Worm (Caenorhabditis elegans) whole organism, young adult: Measurements from ENCODE around the gene sru-1.

Experiments used
- B0019.2 ChIP-seq: fragments of 200-800 bp; sonication (Bioruptor generic); conservative IDR thresholded peaks from 2 replicates; pipeline ENCODE4 v1.3.6; 2022; ENCODE audit warnings: missing genetic modification reagents, missing genetic modification characterization, missing compliant biosample characterization
- B0261.1 ChIP-seq: sonication (generic microtip); optimal IDR thresholded peaks from 2 replicates; lab custom pipeline; 2016; ENCODE audit warnings: mild to moderate bottlenecking, missing genetic modification characterization, moderate library complexity, missing compliant biosample characterization
- B0336.3 ChIP-seq: fragments of 200-800 bp; sonication (Bioruptor generic); IDR thresholded peaks from 2 replicates; pipeline ENCODE4 v1.3.6; 2022; ENCODE audit warnings: missing genetic modification characterization, missing compliant biosample characterization
- C06A6.2 ChIP-seq: fragments of 200-800 bp; sonication (Bioruptor generic); conservative IDR thresholded peaks from 2 replicates; pipeline ENCODE4 v1.3.6; 2022; ENCODE audit warnings: missing genetic modification characterization, missing compliant biosample characterization
- D2030.7 ChIP-seq: fragments of 200-800 bp; sonication (Bioruptor generic); IDR thresholded peaks from 2 replicates; pipeline ENCODE4 v1.3.6; 2022; ENCODE audit warnings: missing genetic modification reagents, missing genetic modification characterization, missing compliant biosample characterization
- F33H1.4 ChIP-seq: fragments of 200-800 bp; sonication (Bioruptor generic); IDR thresholded peaks from 2 replicates; pipeline ENCODE4 v1.3.6; 2022; ENCODE audit warnings: missing genetic modification reagents, missing genetic modification characterization, missing compliant biosample characterization
- F49E8.2 ChIP-seq: sonication (generic microtip); optimal IDR thresholded peaks from 3 replicates; lab custom pipeline; 2017; ENCODE audit warnings: missing genetic modification characterization, mild to moderate bottlenecking, missing compliant biosample characterization, antibody characterized with exemption, moderate library complexity; ENCODE audit not compliant: insufficient read depth
- T26A5.8 ChIP-seq: sonication (generic microtip); optimal IDR thresholded peaks from 2 replicates; lab custom pipeline; 2016; ENCODE audit warnings: missing genetic modification characterization, missing compliant biosample characterization
- Y56A3A.18 ChIP-seq: fragments of 200-800 bp; sonication (Bioruptor generic); IDR thresholded peaks from 2 replicates; pipeline ENCODE4 v1.3.6; 2022; ENCODE audit warnings: missing genetic modification reagents, missing genetic modification characterization, missing compliant biosample characterization
- Y95B8A.8 ChIP-seq: fragments of 200-800 bp; sonication (Bioruptor generic); IDR thresholded peaks from 2 replicates; pipeline ENCODE4 v1.3.6; 2022; ENCODE audit warnings: missing genetic modification reagents, missing genetic modification characterization, missing compliant biosample characterization
- ama-1 ChIP-seq, 3 experiments: fragments of 150-350 bp in 1 of 3; sonication (generic microtip) in 2 of 3; optimal IDR thresholded peaks; 2 replicates each; lab custom pipeline; 2014 to 2018; ENCODE audit warnings: missing biosample characterization in 2 of 3, missing genetic modification characterization in 2 of 3, missing genetic modification reagents in 2 of 3
- attf-5 ChIP-seq: fragments of 200-800 bp; sonication (Bioruptor generic); optimal IDR thresholded peaks from 2 replicates; lab custom pipeline; 2018; ENCODE audit warnings: mild to moderate bottlenecking, missing genetic modification characterization, missing compliant biosample characterization
- attf-6 ChIP-seq: fragments of 200-800 bp; sonication (Bioruptor generic); IDR thresholded peaks from 2 replicates; pipeline ENCODE4 v1.3.6; 2022; ENCODE audit warnings: missing genetic modification reagents, missing genetic modification characterization, missing compliant biosample characterization
- cebp-1 ChIP-seq, 2 experiments: fragments of 200-800 bp in 1 of 2; sonication (Bioruptor generic) in 1 of 2; sonication (generic microtip) in 1 of 2; IDR thresholded peaks in 1 of 2; optimal IDR thresholded peaks in 1 of 2; 2 replicates each; pipeline versions ENCODE4 v1.3.6 to Lab custom; 2017 to 2022; ENCODE audit warnings: missing compliant biosample characterization in 2 of 2, missing genetic modification characterization in 2 of 2, mild to moderate bottlenecking in 1 of 2, missing genetic modification reagents in 1 of 2, moderate library complexity in 1 of 2
- ceh-100 ChIP-seq: fragments of 200-800 bp; sonication (Bioruptor generic); IDR thresholded peaks from 2 replicates; pipeline ENCODE4 v1.3.6; 2022; ENCODE audit warnings: missing genetic modification reagents, missing genetic modification characterization, missing compliant biosample characterization
- ceh-27 ChIP-seq: fragments of 200-800 bp; sonication (Bioruptor generic); optimal IDR thresholded peaks from 2 replicates; lab custom pipeline; 2018; ENCODE audit warnings: mild to moderate bottlenecking, missing genetic modification characterization, moderate library complexity, missing compliant biosample characterization
- ceh-91 ChIP-seq: fragments of 200-800 bp; sonication (Bioruptor generic); IDR thresholded peaks from 2 replicates; pipeline ENCODE4 v1.3.6; 2022; ENCODE audit warnings: missing genetic modification reagents, missing genetic modification characterization, missing compliant biosample characterization
- die-1 ChIP-seq: sonication (generic microtip); optimal IDR thresholded peaks from 2 replicates; lab custom pipeline; 2016; ENCODE audit warnings: missing genotype, mild to moderate bottlenecking, missing genetic modification characterization, missing compliant biosample characterization
- dox-1 ChIP-seq: fragments of 200-800 bp; sonication (Bioruptor generic); IDR thresholded peaks from 2 replicates; pipeline ENCODE4 v1.3.6; 2022; ENCODE audit warnings: missing genetic modification reagents, missing genetic modification characterization, missing compliant biosample characterization
- dpff-1 ChIP-seq: sonication (generic microtip); optimal IDR thresholded peaks from 2 replicates; lab custom pipeline; 2017; ENCODE audit warnings: mild to moderate bottlenecking, missing genetic modification characterization, missing compliant biosample characterization
- dpl-1 ChIP-seq: fragments of 150-350 bp; optimal IDR thresholded peaks from 2 replicates; lab custom pipeline; 2014; ENCODE audit warnings: missing biosample characterization, missing genetic modification reagents, missing genetic modification characterization
- efl-1 ChIP-seq: fragments of 150-350 bp; optimal IDR thresholded peaks from 2 replicates; lab custom pipeline; 2014; ENCODE audit warnings: missing biosample characterization, missing genetic modification reagents, missing genetic modification characterization
- ekl-4 ChIP-seq: fragments of 200-800 bp; sonication (Bioruptor generic); IDR thresholded peaks from 2 replicates; pipeline ENCODE4 v1.3.6; 2022; ENCODE audit warnings: missing genetic modification reagents, missing genetic modification characterization, missing compliant biosample characterization
- hmg-1.2 ChIP-seq: fragments of 200-800 bp; sonication (Bioruptor generic); IDR thresholded peaks from 2 replicates; pipeline ENCODE4 v1.3.6; 2022; ENCODE audit warnings: missing genetic modification reagents, missing genetic modification characterization, missing compliant biosample characterization
- hrde-1 ChIP-seq: sonication (generic microtip); optimal IDR thresholded peaks from 2 replicates; lab custom pipeline; 2016; ENCODE audit warnings: missing genetic modification characterization, mild to moderate bottlenecking, missing compliant biosample characterization, moderate library complexity, missing genotype, missing genetic modification reagents, borderline replicate concordance
- hsf-1 ChIP-seq: fragments of 200-800 bp; sonication (Bioruptor generic); IDR thresholded peaks from 2 replicates; pipeline ENCODE4 v1.3.6; 2022; ENCODE audit warnings: missing genetic modification reagents, missing genetic modification characterization, missing compliant biosample characterization
- lin-26 ChIP-seq: fragments of 200-800 bp; sonication (Bioruptor generic); IDR thresholded peaks from 2 replicates; pipeline ENCODE4 v1.3.6; 2022; ENCODE audit warnings: missing genetic modification reagents, missing genetic modification characterization, missing compliant biosample characterization
- lin-35 ChIP-seq, 3 experiments: fragments of 150-350 bp in 2 of 3; sonication (generic microtip) in 1 of 3; optimal IDR thresholded peaks; 2 replicates each; lab custom pipeline; 2014 to 2018; ENCODE audit warnings: missing biosample characterization in 3 of 3, missing genetic modification characterization in 3 of 3, missing genetic modification reagents in 3 of 3
- lin-54 ChIP-seq: fragments of 200-800 bp; sonication (Bioruptor generic); optimal IDR thresholded peaks from 2 replicates; lab custom pipeline; 2018; ENCODE audit warnings: mild to moderate bottlenecking, missing genetic modification characterization, missing compliant biosample characterization
- lsl-1 ChIP-seq: fragments of 200-800 bp; sonication (Bioruptor generic); optimal IDR thresholded peaks from 2 replicates; lab custom pipeline; 2018; ENCODE audit warnings: mild to moderate bottlenecking, missing genetic modification characterization, moderate library complexity, missing compliant biosample characterization
- madf-3 ChIP-seq: fragments of 200-800 bp; sonication (Bioruptor generic); IDR thresholded peaks from 2 replicates; pipeline ENCODE4 v1.3.6; 2022; ENCODE audit warnings: missing genetic modification reagents, missing genetic modification characterization, missing compliant biosample characterization
- madf-8 ChIP-seq: fragments of 200-800 bp; sonication (Bioruptor generic); conservative IDR thresholded peaks from 2 replicates; pipeline ENCODE4 v1.3.6; 2022; ENCODE audit warnings: missing genetic modification reagents, missing genetic modification characterization, missing compliant biosample characterization
- mcd-1 ChIP-seq: fragments of 200-800 bp; sonication (Bioruptor generic); IDR thresholded peaks from 2 replicates; pipeline ENCODE4 v1.3.6; 2022; ENCODE audit warnings: missing genetic modification reagents, missing genetic modification characterization, missing compliant biosample characterization
- nfya-1 ChIP-seq: sonication (generic microtip); optimal IDR thresholded peaks from 2 replicates; lab custom pipeline; 2017; ENCODE audit warnings: antibody characterized with exemption, missing compliant biosample characterization, missing genetic modification characterization, borderline replicate concordance; ENCODE audit not compliant: insufficient read depth
- nfyb-1 ChIP-seq: fragments of 200-800 bp; sonication (Bioruptor generic); IDR thresholded peaks from 2 replicates; pipeline ENCODE4 v1.3.6; 2022; ENCODE audit warnings: missing genetic modification reagents, missing genetic modification characterization, missing compliant biosample characterization
- nhr-80 ChIP-seq: sonication (generic microtip); optimal IDR thresholded peaks from 2 replicates; lab custom pipeline; 2016; ENCODE audit warnings: missing genetic modification characterization, missing compliant biosample characterization
- pbrm-1 ChIP-seq: fragments of 200-800 bp; sonication (Bioruptor generic); IDR thresholded peaks from 2 replicates; pipeline ENCODE4 v1.3.6; 2022; ENCODE audit warnings: missing genetic modification reagents, missing genetic modification characterization, missing compliant biosample characterization
- rcor-1 ChIP-seq: fragments of 200-800 bp; sonication (Bioruptor generic); IDR thresholded peaks from 2 replicates; pipeline ENCODE4 v1.3.6; 2022; ENCODE audit warnings: missing genetic modification reagents, missing genetic modification characterization, missing compliant biosample characterization
- snpc-1.3 ChIP-seq: sonication (generic microtip); optimal IDR thresholded peaks from 2 replicates; lab custom pipeline; 2017; ENCODE audit warnings: missing genetic modification characterization, mild to moderate bottlenecking, missing compliant biosample characterization, antibody characterized with exemption, moderate library complexity, missing genotype, missing genetic modification reagents; ENCODE audit not compliant: insufficient read depth
- snpc-4 ChIP-seq, 5 experiments: fragments of 150-350 bp in 1 of 5; sonication (generic microtip) in 4 of 5; optimal IDR thresholded peaks; 2 replicates each; lab custom pipeline; 2014 to 2018; ENCODE audit warnings: missing genetic modification characterization in 5 of 5, missing biosample characterization in 3 of 5, antibody characterized with exemption in 2 of 5, mild to moderate bottlenecking in 2 of 5, missing compliant biosample characterization in 2 of 5, missing genotype in 2 of 5, moderate library complexity in 2 of 5, missing genetic modification reagents in 1 of 5
- somi-1 ChIP-seq: fragments of 200-800 bp; sonication (Bioruptor generic); optimal IDR thresholded peaks from 2 replicates; lab custom pipeline; 2018; ENCODE audit warnings: mild to moderate bottlenecking, missing genetic modification characterization, missing compliant biosample characterization
- tbp1 ChIP-seq: fragments of 200-800 bp; sonication (Bioruptor generic); optimal IDR thresholded peaks from 2 replicates; lab custom pipeline; 2018; ENCODE audit warnings: mild to moderate bottlenecking, missing genetic modification characterization, missing compliant biosample characterization
- tbx-9 ChIP-seq: sonication (generic microtip); optimal IDR thresholded peaks from 2 replicates; lab custom pipeline; 2016; ENCODE audit warnings: borderline replicate concordance, missing genetic modification characterization, inconsistent platforms, missing compliant biosample characterization
- xnd-1 ChIP-seq: sonication (generic microtip); optimal IDR thresholded peaks from 2 replicates; lab custom pipeline; 2016; ENCODE audit warnings: missing genotype, missing genetic modification reagents, missing genetic modification characterization, missing compliant biosample characterization
- zfh-2 ChIP-seq: fragments of 200-800 bp; sonication (Bioruptor generic); conservative IDR thresholded peaks from 2 replicates; pipeline ENCODE4 v1.3.6; 2022; ENCODE audit warnings: missing genetic modification reagents, missing genetic modification characterization, missing compliant biosample characterization

The sru-1 gene

DNA sequence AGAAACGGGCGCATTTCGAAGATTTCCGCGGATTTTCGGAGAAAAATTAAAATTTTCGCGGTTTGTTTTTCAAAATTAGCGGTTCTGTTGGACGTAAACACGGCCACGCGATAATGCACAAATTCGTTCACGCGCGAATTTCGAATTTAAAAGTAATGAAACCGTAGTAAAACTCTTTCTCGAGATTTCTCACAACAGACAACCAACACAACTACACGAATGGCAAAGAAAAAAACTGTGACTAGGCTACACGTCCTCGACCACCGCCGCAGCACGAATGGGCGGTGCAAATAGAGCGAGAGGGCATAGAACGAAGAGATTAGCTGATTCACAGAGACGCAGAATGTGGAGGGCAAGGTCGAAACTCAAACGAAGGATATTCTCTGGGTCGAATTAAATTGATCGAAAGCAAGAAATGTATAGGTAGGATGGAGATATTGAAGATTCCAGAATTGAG is 47.5 kb upstream of the sru-1 start, which contains the start of gene idh-1:
idh-1 (minus strand) TSS at position 228 of the 457 bp plus-strand sequence.
- peak; percentile 87 for TF ChIP-seq D2030.7 (GFP tag; lab: Robert Waterston, UW)
- TF ChIP-seq B0261.1 (tag; lab: Kevin White, UChicago), result no peak
- TF ChIP-seq Y56A3A.18 (GFP tag; lab: Robert Waterston, UW), result peak; percentile 37; the same call in 1 of the 2 replicates
- peak; percentile 11 for TF ChIP-seq ceh-27 (GFP tag; lab: Kevin White, UChicago)
- no peak for TF ChIP-seq hrde-1 (tag; lab: Kevin White, UChicago)
- peak; percentile 23 for TF ChIP-seq ama-1 (optimal IDR thresholded peaks at IDR 0.05; lab: Kevin White, UChicago)
- TF ChIP-seq ama-1 (GFP tag; optimal IDR thresholded peaks at IDR 0.05; lab: Kevin White, UChicago), result no peak
- TF ChIP-seq F33H1.4 (GFP tag; lab: Robert Waterston, UW), result peak; percentile 71
- TF ChIP-seq madf-8, result peak; percentile 83
- TF ChIP-seq xnd-1, result peak; percentile 77
- TF ChIP-seq die-1 (tag; lab: Kevin White, UChicago), result no peak
- TF ChIP-seq Y95B8A.8 (GFP tag; lab: Robert Waterston, UW), result peak; percentile 36; the same call in 1 of the 2 replicates
- 0 out of 2 replicates have a peak, but pooled peaks have one; percentile 17 for TF ChIP-seq nfyb-1
- TF ChIP-seq dpff-1 (tag; lab: Kevin White, UChicago), result no peak
- TF ChIP-seq lin-35 (GFP tag; optimal IDR thresholded peaks at IDR 0.05; lab: Kevin White, UChicago), result peak; percentile 0 to 72 (median 30)
- peak; percentile 20 for TF ChIP-seq nhr-80 (tag; lab: Kevin White, UChicago)
- TF ChIP-seq attf-5 (GFP tag; lab: Kevin White, UChicago), result peak; percentile 38
- TF ChIP-seq F49E8.2 (tag; lab: Kevin White, UChicago), result peak; percentile 13
- peak; percentile 62; the same call in 1 of the 2 replicates for TF ChIP-seq zfh-2
- TF ChIP-seq lsl-1 (GFP tag; lab: Kevin White, UChicago), result peak; percentile 74
- TF ChIP-seq lin-54 (GFP tag; lab: Kevin White, UChicago), result peak; percentile 89
- TF ChIP-seq dox-1 (GFP tag; lab: Robert Waterston, UW), result peak; percentile 64; the same call in 1 of the 2 replicates
- TF ChIP-seq ceh-91 (GFP tag; lab: Robert Waterston, UW), result peak; percentile 85
- TF ChIP-seq rcor-1, result 0 out of 2 replicates have a peak, but pooled peaks have one; percentile 19
- no peak for TF ChIP-seq C06A6.2
- peak; percentile 19; the same call in 1 of the 2 replicates for TF ChIP-seq ceh-100
- no peak for TF ChIP-seq nfya-1 (tag; lab: Kevin White, UChicago)
- no peak for TF ChIP-seq ekl-4
- 0 out of 2 replicates have a peak, but pooled peaks have one; percentile 55 for TF ChIP-seq madf-3 (GFP tag; lab: Robert Waterston, UW)
- peak; percentile 23 for TF ChIP-seq tbx-9 (tag; lab: Kevin White, UChicago)
- peak; percentile 68 for TF ChIP-seq mcd-1 (GFP tag; lab: Robert Waterston, UW)
- TF ChIP-seq B0336.3 (GFP tag; lab: Robert Waterston, UW), result peak; percentile 71
- TF ChIP-seq lin-26 (GFP tag; lab: Robert Waterston, UW), result no peak
- peak; percentile 95 for TF ChIP-seq efl-1 (GFP tag; lab: Kevin White, UChicago)
- peak; percentile 53 for TF ChIP-seq tbp1
- TF ChIP-seq snpc-1.3 (tag; lab: Kevin White, UChicago), result peak; percentile 61
- peak; percentile 65 for TF ChIP-seq hsf-1
- peak; percentile 58 for TF ChIP-seq somi-1 (GFP tag; lab: Kevin White, UChicago)
- TF ChIP-seq attf-6, result peak; percentile 59; the same call in 1 of the 2 replicates
- peak; percentile 88 for TF ChIP-seq dpl-1 (GFP tag; lab: Kevin White, UChicago)
- TF ChIP-seq snpc-4 (GFP tag; optimal IDR thresholded peaks at IDR 0.05; lab: Kevin White, UChicago), result no peak
- TF ChIP-seq snpc-4 (tag; optimal IDR thresholded peaks at IDR 0.05; lab: Kevin White, UChicago), result peak; percentile 14 to 79 (median 38)
- TF ChIP-seq T26A5.8 (tag; lab: Kevin White, UChicago), result no peak
- TF ChIP-seq hmg-1.2 (GFP tag; lab: Robert Waterston, UW), result peak; percentile 58
- peak; percentile 66; the same call in 1 of the 2 replicates for TF ChIP-seq B0019.2
- no peak for TF ChIP-seq cebp-1 (GFP tag; IDR thresholded peaks at IDR 0.05; lab: Robert Waterston, UW)
- peak; percentile 36 for TF ChIP-seq cebp-1 (tag; optimal IDR thresholded peaks at IDR 0.05; lab: Kevin White, UChicago)
- peak; percentile 72 for TF ChIP-seq pbrm-1 (GFP tag; lab: Robert Waterston, UW)
